Fruit fly (Drosophila melanogaster): Measurements from ENCODE around the gene CG34302.

- TF ChIP-seq ttk (optimal IDR thresholded peaks at IDR 0.05) = no peak
- TF ChIP-seq psq (optimal IDR thresholded peaks at IDR 0.05) = no peak
- no peak for TF ChIP-seq insv (optimal IDR thresholded peaks at IDR 0.05)
Measured at dm6 chr3R:9865854-9866396, 42.3 kb upstream of the CG34302 start.

Data from Kc167 (cell line).